Worm (Caenorhabditis elegans): Measurements from ENCODE around the gene ZK546.2.
A peak's percentile ranks its signal among the peaks of the same experiment; 100 is the strongest.

Gene ZK546.2

ce11 chrII:4985961-4986503 lies 40.2 kb downstream of the ZK546.2 start:
- TF ChIP-seq pat-9 (tag; optimal IDR thresholded peaks at IDR 0.05) (no peak), pax-1 (tag; optimal IDR thresholded peaks at IDR 0.05) (no peak), elt-2 (tag; optimal IDR thresholded peaks at IDR 0.05) (peak; percentile 78), unc-55 (GFP tag; optimal IDR thresholded peaks at IDR 0.05) (peak; percentile 63)

- no peak for TF ChIP-seq sox-4 (tag; optimal IDR thresholded peaks at IDR 0.05)
- no peak for TF ChIP-seq madf-2 (tag; optimal IDR thresholded peaks at IDR 0.05)
- no peak for TF ChIP-seq ceh-30 (tag; optimal IDR thresholded peaks at IDR 0.05)
- no peak for TF ChIP-seq pax-1 (tag; optimal IDR thresholded peaks at IDR 0.05)
- TF ChIP-seq elt-4 (tag; optimal IDR thresholded peaks at IDR 0.05): no peak
- no peak for TF ChIP-seq gmeb-2 (tag; optimal IDR thresholded peaks at IDR 0.05)
- TF ChIP-seq zip-5 (tag; optimal IDR thresholded peaks at IDR 0.05): no peak
- no peak for TF ChIP-seq dve-1 (tag; optimal IDR thresholded peaks at IDR 0.05)
- TF ChIP-seq lin-11 (tag; optimal IDR thresholded peaks at IDR 0.05): no peak
- no peak for TF ChIP-seq ceh-24 (tag; optimal IDR thresholded peaks at IDR 0.05)
- TF ChIP-seq odd-2 (tag; optimal IDR thresholded peaks at IDR 0.05): no peak
- TF ChIP-seq Y22D7AL.16 (tag; optimal IDR thresholded peaks at IDR 0.05): no peak
- TF ChIP-seq K09A11.1 (tag; optimal IDR thresholded peaks at IDR 0.05; ENCODE audit: insufficient read depth): no peak
- no peak for TF ChIP-seq ceh-22 (tag; optimal IDR thresholded peaks at IDR 0.05)
- TF ChIP-seq tbx-2 (tag; optimal IDR thresholded peaks at IDR 0.05): no peak
- no peak for TF ChIP-seq nfya-1 (tag; optimal IDR thresholded peaks at IDR 0.05)
- no peak for TF ChIP-seq nhr-11 (tag; optimal IDR thresholded peaks at IDR 0.05)
- TF ChIP-seq dmd-4 (tag; optimal IDR thresholded peaks at IDR 0.05; ENCODE audit: borderline replicate concordance): no peak
- TF ChIP-seq pha-2 (tag; optimal IDR thresholded peaks at IDR 0.05): no peak
Observed at ce11 chrII:4986664-4987063, 40.8 kb downstream of the ZK546.2 start.

- TF ChIP-seq ceh-22 (tag; optimal IDR thresholded peaks at IDR 0.05) (no peak), pat-9 (tag; optimal IDR thresholded peaks at IDR 0.05) (no peak), C08G9.2 (tag; optimal IDR thresholded peaks at IDR 0.05) (no peak), gmeb-2 (tag; optimal IDR thresholded peaks at IDR 0.05) (no peak), ttx-3 (tag; optimal IDR thresholded peaks at IDR 0.05) (no peak), C38D4.7 (GFP tag; optimal IDR thresholded peaks at IDR 0.05) (no peak), ceh-6 (GFP tag; optimal IDR thresholded peaks at IDR 0.05) (no peak), lim-6 (tag; optimal IDR thresholded peaks at IDR 0.05) (no peak), pha-4 (tag; optimal IDR thresholded peaks at IDR 0.05) (no peak), ets-4 (tag; optimal IDR thresholded peaks at IDR 0.05) (no peak), ceh-18 (tag; optimal IDR thresholded peaks at IDR 0.05) (no peak), ama-1 (optimal IDR thresholded peaks at IDR 0.05) (no peak), ceh-30 (tag; optimal IDR thresholded peaks at IDR 0.05) (no peak)
Observed at ce11 chrII:4987257-4987656, 41.4 kb downstream of the ZK546.2 start.

- TF ChIP-seq ceh-24 (tag; optimal IDR thresholded peaks at IDR 0.05) (no peak), Y22D7AL.16 (tag; optimal IDR thresholded peaks at IDR 0.05) (no peak), lin-11 (tag; optimal IDR thresholded peaks at IDR 0.05) (no peak), ceh-18 (tag; optimal IDR thresholded peaks at IDR 0.05) (no peak), hlh-15 (tag; optimal IDR thresholded peaks at IDR 0.05) (no peak), K02D7.2 (tag; optimal IDR thresholded peaks at IDR 0.05) (no peak), madf-2 (tag; optimal IDR thresholded peaks at IDR 0.05) (no peak), npax-4 (tag; optimal IDR thresholded peaks at IDR 0.05) (no peak), unc-3 (GFP tag; conservative IDR thresholded peaks at IDR 0.05) (no peak), unc-3 (tag; optimal IDR thresholded peaks at IDR 0.05) (no peak), elt-4 (tag; optimal IDR thresholded peaks at IDR 0.05) (no peak), eyg-1 (tag; optimal IDR thresholded peaks at IDR 0.05) (no peak), tbx-7 (tag; optimal IDR thresholded peaks at IDR 0.05) (no peak), ttx-3 (tag; optimal IDR thresholded peaks at IDR 0.05) (no peak)
Observed at ce11 chrII:4989802-4990201, 44.0 kb downstream of the ZK546.2 start, which contains the start of gene T27F7.12. Gene T27F7.12, plus strand, starts transcription at chrII:4990102.
